Fruit fly (Drosophila melanogaster): Measurements from ENCODE around the gene Prps.

The Prps gene

DNA sequence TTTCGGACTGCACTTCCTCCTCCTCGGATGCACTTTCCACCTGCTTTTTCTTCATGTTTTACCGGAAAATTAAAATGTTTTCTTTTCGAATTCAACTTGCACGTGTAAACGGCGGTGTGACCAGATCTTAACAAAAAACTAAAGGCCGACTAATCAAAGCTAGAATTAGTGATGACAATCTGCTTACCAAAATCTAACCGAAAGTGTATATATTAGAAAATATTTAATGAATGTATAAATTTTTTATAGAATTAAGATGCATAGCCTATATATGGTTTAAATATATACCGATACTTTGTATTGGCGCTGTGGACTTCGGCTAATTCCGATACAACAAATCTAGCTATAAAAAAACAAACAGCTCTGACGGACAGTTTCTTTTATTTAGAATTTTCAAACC, 22.4 kb upstream of the Prps start, which contains the start of the genes CG18178 and CG14174 (continued):
- TF ChIP-seq CG30431 (GFP tag; optimal IDR thresholded peaks at IDR 0.05) (peak; percentile 25), Pdp1 (GFP tag; optimal IDR thresholded peaks at IDR 0.05) (no peak), Usf (GFP tag; optimal IDR thresholded peaks at IDR 0.05) (peak; percentile 38), fd64A (GFP tag; optimal IDR thresholded peaks at IDR 0.05) (no peak), Dip2 (GFP tag; IDR thresholded peaks at IDR 0.05) (no peak), CG17328 (GFP tag; IDR thresholded peaks at IDR 0.05) (peak; percentile 67), CG7963 (GFP tag; IDR thresholded peaks at IDR 0.05; ENCODE audit: partially characterized antibody) (no peak), Hmx (GFP tag; optimal IDR thresholded peaks at IDR 0.05) (no peak), Six4 (GFP tag; optimal IDR thresholded peaks at IDR 0.05) (peak; percentile 51), H15 (GFP tag; IDR thresholded peaks at IDR 0.05) (peak; percentile 29; the same call in 1 of the 3 replicates), btn (GFP tag; optimal IDR thresholded peaks at IDR 0.05) (no peak), CG2678 (tag; optimal IDR thresholded peaks at IDR 0.05) (peak; percentile 74), CG1529 (GFP tag; optimal IDR thresholded peaks at IDR 0.05) (no peak), Lhr (GFP tag; optimal IDR thresholded peaks at IDR 0.05) (peak; percentile 13), usp (GFP tag; optimal IDR thresholded peaks at IDR 0.05) (no peak), z (GFP tag; IDR thresholded peaks at IDR 0.05) (no peak), CG17359 (tag; optimal IDR thresholded peaks at IDR 0.05) (peak; percentile 53), CG8290 (GFP tag; optimal IDR thresholded peaks at IDR 0.05) (peak; percentile 65), CG8290 (tag; optimal IDR thresholded peaks at IDR 0.05) (no peak), pros (GFP tag; optimal IDR thresholded peaks at IDR 0.05) (no peak), D19B (GFP tag; optimal IDR thresholded peaks at IDR 0.05) (no peak), org-1 (GFP tag; optimal IDR thresholded peaks at IDR 0.05) (no peak), zf30C (GFP tag; optimal IDR thresholded peaks at IDR 0.05) (no peak), CG6813 (GFP tag; optimal IDR thresholded peaks at IDR 0.05) (no peak), Ssrp (tag; optimal IDR thresholded peaks at IDR 0.05) (peak; percentile 78), ranshi (GFP tag; IDR thresholded peaks at IDR 0.05) (peak; percentile 50; the same call in 1 of the 2 replicates), kay (GFP tag; optimal IDR thresholded peaks at IDR 0.05) (peak; percentile 39), wor (GFP tag; IDR thresholded peaks at IDR 0.05) (peak; percentile 56; the same call in 1 of the 2 replicates), CG2129 (GFP tag; IDR thresholded peaks at IDR 0.05; ENCODE audit: partially characterized antibody) (0 out of 2 replicates have a peak, but pooled peaks have one; percentile 22), CG13287 (GFP tag; IDR thresholded peaks at IDR 0.05; ENCODE audit: partially characterized antibody) (peak; percentile 63), bbx (GFP tag; IDR thresholded peaks at IDR 0.05; ENCODE audit: partially characterized antibody) (no peak), E2f2 (GFP tag; IDR thresholded peaks at IDR 0.05) (peak; percentile 56), CG11723 (GFP tag; optimal IDR thresholded peaks at IDR 0.05) (peak; percentile 9), CG17829 (tag; optimal IDR thresholded peaks at IDR 0.05) (peak; percentile 83), CG8765 (GFP tag; IDR thresholded peaks at IDR 0.05) (0 out of 2 replicates have a peak, but pooled peaks have one; percentile 14), p53 (GFP tag; optimal IDR thresholded peaks at IDR 0.05) (no peak), hb (GFP tag; IDR thresholded peaks at IDR 0.05; ENCODE audit: partially characterized antibody) (no peak), lola (GFP tag; optimal IDR thresholded peaks at IDR 0.05) (peak in 1 of 3 experiments; percentile 75), chn (GFP tag; optimal IDR thresholded peaks at IDR 0.05) (no peak), CG4328 (GFP tag; optimal IDR thresholded peaks at IDR 0.05) (peak; percentile 35), C15 (GFP tag; IDR thresholded peaks at IDR 0.05) (peak; percentile 14; the same call in 1 of the 3 replicates), eyg (GFP tag; optimal IDR thresholded peaks at IDR 0.05) (no peak), CG31224 (GFP tag; IDR thresholded peaks at IDR 0.05) (peak; percentile 14; the same call in 1 of the 2 replicates), sna (GFP tag; IDR thresholded peaks at IDR 0.05; ENCODE audit: partially characterized antibody) (0 out of 2 replicates have a peak, but pooled peaks have one; percentile 22), Vsx1 (GFP tag; optimal IDR thresholded peaks at IDR 0.05) (no peak), CG18764 (GFP tag; optimal IDR thresholded peaks at IDR 0.05) (peak; percentile 49), jigr1 (GFP tag; IDR thresholded peaks at IDR 0.05) (no peak), hkb (optimal IDR thresholded peaks at IDR 0.05) (no peak), hkb (GFP tag; IDR thresholded peaks at IDR 0.05) (peak; percentile 44; the same call in 1 of the 2 replicates), CG16863 (GFP tag; optimal IDR thresholded peaks at IDR 0.05) (no peak), CG12744 (GFP tag; optimal IDR thresholded peaks at IDR 0.05) (no peak)

Data from whole organism, embryonic.